Worm (Caenorhabditis elegans) whole organism, L1 larva: ENCODE results near the gene Y48E1C.4.

ENCODE experiments used
- alr-1 ChIP-seq: fragments of 200-800 bp; sonication (Bioruptor generic); optimal IDR thresholded peaks from 2 replicates; lab custom pipeline; 2018; ENCODE audit warnings: borderline replicate concordance, mild to moderate bottlenecking, missing genetic modification characterization, missing compliant biosample characterization
- lin-15B ChIP-seq: fragments of 150-350 bp; sonication (generic microtip); optimal IDR thresholded peaks from 3 replicates; lab custom pipeline; 2014; ENCODE audit warnings: missing biosample characterization, missing genetic modification characterization
- nhr-76 ChIP-seq: sonication (generic microtip); optimal IDR thresholded peaks from 2 replicates; lab custom pipeline; 2017; ENCODE audit warnings: missing biosample characterization, missing genetic modification characterization
- ztf-4 ChIP-seq: fragments of 150-350 bp; optimal IDR thresholded peaks from 2 replicates; lab custom pipeline; 2014; ENCODE audit warnings: missing biosample characterization, missing genetic modification characterization

ce11 chrII:13472101-13472500 is 35.5 kb upstream of the Y48E1C.4 start, which contains the start of gene E01G4.5:
- TF ChIP-seq nhr-76 (tag; lab: Kevin White, UChicago) (no peak), ztf-4 (tag; lab: Kevin White, UChicago) (no peak), alr-1 (tag; lab: Kevin White, UChicago) (no peak), lin-15B (no peak)
